Worm (Caenorhabditis elegans): ENCODE data around the gene Y51H7C.8.
A peak's percentile ranks its signal among the peaks of the same experiment; 100 is the strongest.

The Y51H7C.8 gene

ce11 chrII:1375627-1376026 lies 25.9 kb upstream of the Y51H7C.8 start:
- TF ChIP-seq rnt-1 (tag; optimal IDR thresholded peaks at IDR 0.05), result no peak
- peak; percentile 42 for TF ChIP-seq ceh-18 (tag; optimal IDR thresholded peaks at IDR 0.05)

ce11 chrII:1376795-1377194 lies 24.8 kb upstream of the Y51H7C.8 start:
- TF ChIP-seq gmeb-2 (tag; optimal IDR thresholded peaks at IDR 0.05) (no peak), hlh-6 (tag; optimal IDR thresholded peaks at IDR 0.05) (no peak), fax-1 (tag; optimal IDR thresholded peaks at IDR 0.05) (no peak), ceh-34 (tag; optimal IDR thresholded peaks at IDR 0.05) (no peak), syd-9 (tag; optimal IDR thresholded peaks at IDR 0.05) (no peak), K09A11.1 (tag; optimal IDR thresholded peaks at IDR 0.05; ENCODE audit: insufficient read depth) (no peak), ceh-19 (GFP tag; optimal IDR thresholded peaks at IDR 0.05) (no peak), dmd-4 (tag; optimal IDR thresholded peaks at IDR 0.05; ENCODE audit: borderline replicate concordance) (no peak), tbx-7 (tag; optimal IDR thresholded peaks at IDR 0.05) (no peak), K02D7.2 (tag; optimal IDR thresholded peaks at IDR 0.05) (no peak), ceh-45 (GFP tag; IDR thresholded peaks at IDR 0.05) (no peak), lim-6 (tag; optimal IDR thresholded peaks at IDR 0.05) (no peak), ahr-1 (tag; optimal IDR thresholded peaks at IDR 0.05) (no peak), pha-4 (tag; optimal IDR thresholded peaks at IDR 0.05) (no peak), ceh-30 (tag; optimal IDR thresholded peaks at IDR 0.05) (no peak), ceh-48 (tag; optimal IDR thresholded peaks at IDR 0.05) (no peak)

ce11 chrII:1378259-1378658 lies 23.3 kb upstream of the Y51H7C.8 start, which contains the start of gene F54D12.10:
TSS of gene F54D12.10 (minus strand) at chrII:1378359.
- TF ChIP-seq zip-5 (tag; optimal IDR thresholded peaks at IDR 0.05) (no peak), ama-1 (optimal IDR thresholded peaks at IDR 0.05) (no peak), ceh-18 (tag; optimal IDR thresholded peaks at IDR 0.05) (no peak)

- TF ChIP-seq ceh-2 (tag; optimal IDR thresholded peaks at IDR 0.05) (no peak), elt-4 (tag; optimal IDR thresholded peaks at IDR 0.05) (no peak), che-1 (tag; optimal IDR thresholded peaks at IDR 0.05) (no peak), ceh-24 (tag; optimal IDR thresholded peaks at IDR 0.05) (no peak), unc-3 (GFP tag; conservative IDR thresholded peaks at IDR 0.05) (no peak), unc-3 (tag; optimal IDR thresholded peaks at IDR 0.05) (no peak), ceh-9 (tag; optimal IDR thresholded peaks at IDR 0.05) (no peak), ceh-6 (GFP tag; optimal IDR thresholded peaks at IDR 0.05) (no peak), nfya-1 (tag; optimal IDR thresholded peaks at IDR 0.05) (no peak), lim-6 (tag; optimal IDR thresholded peaks at IDR 0.05) (no peak), npax-4 (tag; optimal IDR thresholded peaks at IDR 0.05) (no peak), nhr-11 (tag; optimal IDR thresholded peaks at IDR 0.05) (no peak), ets-4 (tag; optimal IDR thresholded peaks at IDR 0.05) (no peak), hlh-15 (tag; optimal IDR thresholded peaks at IDR 0.05) (no peak), fax-1 (tag; optimal IDR thresholded peaks at IDR 0.05) (no peak), hlh-13 (GFP tag; optimal IDR thresholded peaks at IDR 0.05) (no peak), ceh-48 (tag; optimal IDR thresholded peaks at IDR 0.05) (no peak)
Observed at ce11 chrII:1381618-1382017, 20.0 kb upstream of the Y51H7C.8 start, which contains the start of gene F54D12.9. TSS of gene F54D12.9 (minus strand) at chrII:1381718.

ce11 chrII:1385280-1385679 lies 16.3 kb upstream of the Y51H7C.8 start, which contains the start of gene F54D12.7:
TSS of gene F54D12.7 (minus strand) at chrII:1385380.
- TF ChIP-seq lim-6 (tag; optimal IDR thresholded peaks at IDR 0.05) (no peak), C38D4.7 (GFP tag; optimal IDR thresholded peaks at IDR 0.05) (no peak), ceh-45 (GFP tag; IDR thresholded peaks at IDR 0.05) (no peak), hlh-15 (tag; optimal IDR thresholded peaks at IDR 0.05) (no peak), madf-2 (tag; optimal IDR thresholded peaks at IDR 0.05) (no peak), ceh-2 (tag; optimal IDR thresholded peaks at IDR 0.05) (no peak), nhr-11 (tag; optimal IDR thresholded peaks at IDR 0.05) (no peak), ceh-14 (tag; optimal IDR thresholded peaks at IDR 0.05) (no peak), pha-2 (tag; optimal IDR thresholded peaks at IDR 0.05) (no peak), sox-4 (tag; optimal IDR thresholded peaks at IDR 0.05) (no peak)
